Worm (Caenorhabditis elegans) whole organism, late embryonic: ENCODE measurements around the gene dhc-4.
A peak's percentile ranks its signal among the peaks of the same experiment; 100 is the strongest.

Experiments
- C38D4.7 ChIP-seq: fragments of 200-800 bp; sonication (Bioruptor generic); optimal IDR thresholded peaks from 2 replicates; lab custom pipeline; 2018; ENCODE audit warnings: mild to moderate bottlenecking, missing genetic modification characterization, moderate library complexity, missing compliant biosample characterization
- K02D7.2 ChIP-seq: sonication (generic microtip); optimal IDR thresholded peaks from 2 replicates; lab custom pipeline; 2017; ENCODE audit warnings: mild to moderate bottlenecking, missing genetic modification characterization, missing compliant biosample characterization
- K09A11.1 ChIP-seq: sonication (generic microtip); optimal IDR thresholded peaks from 2 replicates; lab custom pipeline; 2017; ENCODE audit warnings: antibody characterized with exemption, mild to moderate bottlenecking, missing genetic modification characterization, missing compliant biosample characterization; ENCODE audit not compliant: insufficient read depth
- T23F11.4 ChIP-seq: fragments of 200-800 bp; sonication (Bioruptor generic); optimal IDR thresholded peaks from 2 replicates; lab custom pipeline; 2018; ENCODE audit warnings: mild to moderate bottlenecking, missing genetic modification characterization, missing compliant biosample characterization
- ceh-14 ChIP-seq: sonication (generic microtip); optimal IDR thresholded peaks from 2 replicates; lab custom pipeline; 2016; ENCODE audit warnings: missing genotype, missing genetic modification characterization, missing compliant biosample characterization
- ceh-18 ChIP-seq: sonication (generic microtip); optimal IDR thresholded peaks from 2 replicates; lab custom pipeline; 2016; ENCODE audit warnings: missing genetic modification characterization, missing compliant biosample characterization
- ceh-19 ChIP-seq: fragments of 200-800 bp; sonication (Bioruptor generic); optimal IDR thresholded peaks from 2 replicates; lab custom pipeline; 2018; ENCODE audit warnings: mild to moderate bottlenecking, missing genetic modification characterization, missing compliant biosample characterization
- ceh-22 ChIP-seq: sonication (generic microtip); optimal IDR thresholded peaks from 2 replicates; lab custom pipeline; 2017; ENCODE audit warnings: missing biosample characterization, missing genetic modification characterization
- ceh-45 ChIP-seq: fragments of 200-800 bp; sonication (Bioruptor generic); IDR thresholded peaks from 2 replicates; pipeline ENCODE4 v1.3.6; 2022; ENCODE audit warnings: missing genetic modification reagents, missing genetic modification characterization, missing compliant biosample characterization
- ceh-48 ChIP-seq: sonication (generic microtip); optimal IDR thresholded peaks from 2 replicates; lab custom pipeline; 2016; ENCODE audit warnings: missing genetic modification characterization, inconsistent platforms, missing compliant biosample characterization
- dmd-4 ChIP-seq: sonication (generic microtip); optimal IDR thresholded peaks from 2 replicates; lab custom pipeline; 2016; ENCODE audit warnings: borderline replicate concordance, missing genetic modification characterization, missing compliant biosample characterization
- dve-1 ChIP-seq: sonication (generic microtip); optimal IDR thresholded peaks from 2 replicates; lab custom pipeline; 2017; ENCODE audit warnings: antibody characterized with exemption, mild to moderate bottlenecking, missing genetic modification characterization, missing compliant biosample characterization
- fax-1 ChIP-seq: sonication (generic microtip); optimal IDR thresholded peaks from 2 replicates; lab custom pipeline; 2016; ENCODE audit warnings: missing genotype, missing genetic modification characterization, missing compliant biosample characterization
- fkh-6 ChIP-seq: sonication (generic microtip); optimal IDR thresholded peaks from 2 replicates; lab custom pipeline; 2016; ENCODE audit warnings: missing genetic modification characterization, missing compliant biosample characterization
- gmeb-2 ChIP-seq: sonication (generic microtip); optimal IDR thresholded peaks from 2 replicates; lab custom pipeline; 2016; ENCODE audit warnings: missing genetic modification characterization, inconsistent platforms, missing compliant biosample characterization
- hlh-15 ChIP-seq: sonication (generic microtip); optimal IDR thresholded peaks from 2 replicates; lab custom pipeline; 2016; ENCODE audit warnings: missing genetic modification characterization, missing compliant biosample characterization
- hlh-30 ChIP-seq: sonication (generic microtip); optimal IDR thresholded peaks from 2 replicates; lab custom pipeline; 2017; ENCODE audit warnings: antibody characterized with exemption, missing genetic modification characterization, missing compliant biosample characterization; ENCODE audit not compliant: insufficient read depth
- hlh-6 ChIP-seq: sonication (generic microtip); optimal IDR thresholded peaks from 2 replicates; lab custom pipeline; 2016; ENCODE audit warnings: missing genotype, missing genetic modification characterization, missing compliant biosample characterization
- hlh-8 ChIP-seq: sonication (generic microtip); optimal IDR thresholded peaks from 2 replicates; lab custom pipeline; 2016; ENCODE audit warnings: missing genotype, missing genetic modification characterization, missing compliant biosample characterization
- lim-6 ChIP-seq: sonication (generic microtip); optimal IDR thresholded peaks from 2 replicates; lab custom pipeline; 2016; ENCODE audit warnings: missing genetic modification characterization, missing compliant biosample characterization
- mec-3 ChIP-seq: sonication (generic microtip); optimal IDR thresholded peaks from 2 replicates; lab custom pipeline; 2016; ENCODE audit warnings: borderline replicate concordance, missing genetic modification characterization, missing compliant biosample characterization
- nfya-1 ChIP-seq: sonication (generic microtip); optimal IDR thresholded peaks from 2 replicates; lab custom pipeline; 2017; ENCODE audit warnings: missing genetic modification characterization, mild to moderate bottlenecking, missing compliant biosample characterization, antibody characterized with exemption, moderate library complexity
- npax-4 ChIP-seq: sonication (generic microtip); optimal IDR thresholded peaks from 2 replicates; lab custom pipeline; 2016; ENCODE audit warnings: missing genetic modification characterization, missing compliant biosample characterization
- odd-2 ChIP-seq: sonication (generic microtip); optimal IDR thresholded peaks from 2 replicates; lab custom pipeline; 2017; ENCODE audit warnings: antibody characterized with exemption, mild to moderate bottlenecking, missing genetic modification characterization, missing compliant biosample characterization
- pag-3 ChIP-seq: sonication (generic microtip); optimal IDR thresholded peaks from 2 replicates; lab custom pipeline; 2016; ENCODE audit warnings: missing compliant biosample characterization, missing genetic modification characterization, borderline replicate concordance
- pat-9 ChIP-seq: fragments of 200-800 bp; sonication (Bioruptor generic); optimal IDR thresholded peaks from 2 replicates; lab custom pipeline; 2018; ENCODE audit warnings: mild to moderate bottlenecking, missing genetic modification characterization, moderate library complexity, missing compliant biosample characterization
- pax-1 ChIP-seq: fragments of 150-350 bp; optimal IDR thresholded peaks from 2 replicates; lab custom pipeline; 2014; ENCODE audit warnings: missing biosample characterization, missing genetic modification characterization
- pha-4 ChIP-seq: fragments of 150-350 bp; optimal IDR thresholded peaks from 2 replicates; lab custom pipeline; 2018; ENCODE audit warnings: missing biosample characterization, missing genetic modification reagents, missing genetic modification characterization
- pqm-1 ChIP-seq: sonication (generic microtip); optimal IDR thresholded peaks from 2 replicates; lab custom pipeline; 2016; ENCODE audit warnings: missing genetic modification characterization, missing compliant biosample characterization
- pros-1 ChIP-seq: fragments of 150-350 bp; optimal IDR thresholded peaks from 2 replicates; lab custom pipeline; 2014; ENCODE audit warnings: missing biosample characterization, missing genetic modification reagents, missing genetic modification characterization
- ref-2 ChIP-seq: sonication (generic microtip); optimal IDR thresholded peaks from 2 replicates; lab custom pipeline; 2016; ENCODE audit warnings: missing genetic modification characterization, missing compliant biosample characterization
- rnt-1 ChIP-seq: sonication (generic microtip); optimal IDR thresholded peaks from 2 replicates; lab custom pipeline; 2016; ENCODE audit warnings: missing genetic modification characterization, missing compliant biosample characterization
- sdc-2 ChIP-seq: sonication (generic microtip); optimal IDR thresholded peaks from 2 replicates; lab custom pipeline; 2016; ENCODE audit warnings: missing genotype, missing genetic modification characterization, missing compliant biosample characterization
- sox-4 ChIP-seq: sonication (generic microtip); optimal IDR thresholded peaks from 2 replicates; lab custom pipeline; 2017; ENCODE audit warnings: mild to moderate bottlenecking, missing genetic modification characterization, inconsistent platforms, missing compliant biosample characterization
- syd-9 ChIP-seq: sonication (generic microtip); optimal IDR thresholded peaks from 2 replicates; lab custom pipeline; 2016; ENCODE audit warnings: mild to moderate bottlenecking, missing genetic modification characterization, moderate library complexity, missing compliant biosample characterization
- tbx-2 ChIP-seq: sonication (generic microtip); optimal IDR thresholded peaks from 2 replicates; lab custom pipeline; 2016; ENCODE audit warnings: missing genetic modification characterization, missing compliant biosample characterization
- ttx-3 ChIP-seq: sonication (generic microtip); optimal IDR thresholded peaks from 2 replicates; lab custom pipeline; 2016; ENCODE audit warnings: missing genetic modification reagents, missing genetic modification characterization, missing compliant biosample characterization
- unc-3 ChIP-seq, 2 experiments: fragments of 200-800 bp in 1 of 2; sonication (Bioruptor generic) in 1 of 2; sonication (generic microtip) in 1 of 2; conservative IDR thresholded peaks in 1 of 2; optimal IDR thresholded peaks in 1 of 2; 2 replicates each; pipeline versions ENCODE4 v1.3.6 to Lab custom; 2016 to 2022; ENCODE audit warnings: missing compliant biosample characterization in 2 of 2, missing genetic modification characterization in 2 of 2, missing genetic modification reagents in 1 of 2
- unc-42 ChIP-seq: sonication (generic microtip); optimal IDR thresholded peaks from 2 replicates; lab custom pipeline; 2016; ENCODE audit warnings: missing genotype, missing genetic modification characterization, missing compliant biosample characterization
- unc-55 ChIP-seq: sonication (generic microtip); optimal IDR thresholded peaks from 2 replicates; lab custom pipeline; 2017; ENCODE audit warnings: missing biosample characterization, missing genetic modification reagents, missing genetic modification characterization
- unc-86 ChIP-seq: sonication (generic microtip); optimal IDR thresholded peaks from 2 replicates; lab custom pipeline; 2016; ENCODE audit warnings: missing genetic modification characterization, missing compliant biosample characterization
- zip-5 ChIP-seq: sonication (generic microtip); optimal IDR thresholded peaks from 2 replicates; lab custom pipeline; 2016; ENCODE audit warnings: missing genetic modification characterization, missing compliant biosample characterization
- ztf-16 ChIP-seq: sonication (generic microtip); optimal IDR thresholded peaks from 2 replicates; lab custom pipeline; 2017; ENCODE audit warnings: missing genetic modification characterization, missing compliant biosample characterization

Gene dhc-4

ce11 chrIII:10985559-10986036 lies 15.9 kb downstream of the dhc-4 start, which contains the start of gene col-93:
col-93 (minus strand) TSS chrIII:10985609.
- TF ChIP-seq pag-3 (tag; lab: Kevin White, UChicago), result no peak
- TF ChIP-seq hlh-30 (tag; lab: Kevin White, UChicago), result no peak
- TF ChIP-seq unc-3 (GFP tag; conservative IDR thresholded peaks at IDR 0.05; lab: Robert Waterston, UW), result no peak
- TF ChIP-seq unc-3 (tag; optimal IDR thresholded peaks at IDR 0.05; lab: Kevin White, UChicago), result no peak
- no peak for TF ChIP-seq pros-1 (tag; lab: Kevin White, UChicago)
- no peak for TF ChIP-seq dve-1
- TF ChIP-seq nfya-1 (tag; lab: Kevin White, UChicago), result no peak
- TF ChIP-seq pax-1 (tag; lab: Kevin White, UChicago), result no peak
- TF ChIP-seq fax-1 (tag; lab: Kevin White, UChicago), result no peak
- no peak for TF ChIP-seq mec-3 (tag; lab: Kevin White, UChicago)
- TF ChIP-seq ref-2 (tag; lab: Kevin White, UChicago), result no peak
- TF ChIP-seq gmeb-2 (tag; lab: Kevin White, UChicago), result no peak
- no peak for TF ChIP-seq ceh-45 (GFP tag; lab: Robert Waterston, UW)
- no peak for TF ChIP-seq hlh-8 (tag; lab: Kevin White, UChicago)
- TF ChIP-seq ceh-48 (tag; lab: Kevin White, UChicago), result no peak
- no peak for TF ChIP-seq odd-2 (tag; lab: Kevin White, UChicago)
- TF ChIP-seq pha-4 (tag; lab: Kevin White, UChicago), result no peak
- no peak for TF ChIP-seq T23F11.4 (GFP tag; lab: Kevin White, UChicago)
- TF ChIP-seq zip-5 (tag; lab: Kevin White, UChicago), result no peak
- TF ChIP-seq K02D7.2 (tag; lab: Kevin White, UChicago), result no peak

ce11 chrIII:10987561-10988184 lies 17.9 kb downstream of the dhc-4 start, which contains the start of gene col-94:
col-94 (minus strand) TSS chrIII:10987873.
- TF ChIP-seq pax-1 (tag; lab: Kevin White, UChicago) (no peak), unc-55 (no peak), rnt-1 (tag; lab: Kevin White, UChicago) (no peak), zip-5 (tag; lab: Kevin White, UChicago) (no peak), ceh-14 (tag; lab: Kevin White, UChicago) (no peak), odd-2 (tag; lab: Kevin White, UChicago) (no peak), gmeb-2 (tag; lab: Kevin White, UChicago) (no peak), nfya-1 (tag; lab: Kevin White, UChicago) (no peak), sox-4 (tag; lab: Kevin White, UChicago) (no peak), dve-1 (no peak)
- TF ChIP-seq, all 69 proteins: peak for 0

ce11 chrIII:10989491-10990032 lies 19.8 kb downstream of the dhc-4 start:
- TF ChIP-seq ceh-19 (GFP tag; lab: Kevin White, UChicago), result peak; percentile 98
- TF ChIP-seq pax-1 (tag; lab: Kevin White, UChicago), result peak; percentile 81
- TF ChIP-seq unc-3 (GFP tag; conservative IDR thresholded peaks at IDR 0.05; lab: Robert Waterston, UW), result peak; percentile 94
- TF ChIP-seq unc-3 (tag; optimal IDR thresholded peaks at IDR 0.05; lab: Kevin White, UChicago), result peak; percentile 87
- peak; percentile 96 for TF ChIP-seq dmd-4 (tag; lab: Kevin White, UChicago)
- TF ChIP-seq tbx-2 (tag; lab: Kevin White, UChicago), result peak; percentile 96
- peak; percentile 94 for TF ChIP-seq ttx-3 (tag; lab: Kevin White, UChicago)
- TF ChIP-seq unc-42, result peak; percentile 92
- TF ChIP-seq fkh-6 (tag; lab: Kevin White, UChicago), result peak; percentile 92
- TF ChIP-seq pat-9 (tag; lab: Kevin White, UChicago), result peak; percentile 94
- TF ChIP-seq C38D4.7 (GFP tag; lab: Kevin White, UChicago), result peak; percentile 93
- peak; percentile 88 for TF ChIP-seq hlh-30 (tag; lab: Kevin White, UChicago)
- TF ChIP-seq ztf-16 (tag; lab: Kevin White, UChicago), result peak; percentile 98
- peak; percentile 88 for TF ChIP-seq lim-6 (tag; lab: Kevin White, UChicago)
- TF ChIP-seq hlh-15 (tag; lab: Kevin White, UChicago), result peak; percentile 90
- TF ChIP-seq unc-86, result peak; percentile 95
- TF ChIP-seq ceh-18 (tag; lab: Kevin White, UChicago), result peak; percentile 99
- peak; percentile 96 for TF ChIP-seq T23F11.4 (GFP tag; lab: Kevin White, UChicago)
- TF ChIP-seq hlh-6 (tag; lab: Kevin White, UChicago), result peak; percentile 97
- peak; percentile 86 for TF ChIP-seq npax-4 (tag; lab: Kevin White, UChicago)
- peak; percentile 94 for TF ChIP-seq ceh-45 (GFP tag; lab: Robert Waterston, UW)
- peak; percentile 92 for TF ChIP-seq K02D7.2 (tag; lab: Kevin White, UChicago)
- TF ChIP-seq ref-2 (tag; lab: Kevin White, UChicago), result peak; percentile 91
- no peak for TF ChIP-seq ceh-22 (tag; lab: Kevin White, UChicago)
- TF ChIP-seq pqm-1 (tag; lab: Kevin White, UChicago), result peak; percentile 93
- TF ChIP-seq syd-9 (tag; lab: Kevin White, UChicago), result peak; percentile 91
- peak; percentile 88 for TF ChIP-seq sdc-2 (tag; lab: Kevin White, UChicago)
- TF ChIP-seq K09A11.1 (tag; lab: Kevin White, UChicago), result peak; percentile 91
- peak; percentile 89 for TF ChIP-seq gmeb-2 (tag; lab: Kevin White, UChicago)
